Worm (Caenorhabditis elegans) whole organism, late embryonic: ENCODE measurements around the gene C50C3.1.

Experiments
- F13H6.1 ChIP-seq: sonication (generic microtip); optimal IDR thresholded peaks from 2 replicates; lab custom pipeline; 2016; ENCODE audit warnings: missing genetic modification characterization, missing compliant biosample characterization
- K02D7.2 ChIP-seq: sonication (generic microtip); optimal IDR thresholded peaks from 2 replicates; lab custom pipeline; 2017; ENCODE audit warnings: mild to moderate bottlenecking, missing genetic modification characterization, missing compliant biosample characterization
- K09A11.1 ChIP-seq: sonication (generic microtip); optimal IDR thresholded peaks from 2 replicates; lab custom pipeline; 2017; ENCODE audit warnings: antibody characterized with exemption, mild to moderate bottlenecking, missing genetic modification characterization, missing compliant biosample characterization; ENCODE audit not compliant: insufficient read depth
- Y22D7AL.16 ChIP-seq: sonication (generic microtip); optimal IDR thresholded peaks from 2 replicates; lab custom pipeline; 2016; ENCODE audit warnings: missing genetic modification characterization, missing compliant biosample characterization
- ama-1 ChIP-seq: fragments of 150-350 bp; optimal IDR thresholded peaks from 2 replicates; lab custom pipeline; 2014
- ceh-14 ChIP-seq: sonication (generic microtip); optimal IDR thresholded peaks from 2 replicates; lab custom pipeline; 2016; ENCODE audit warnings: missing genotype, missing genetic modification characterization, missing compliant biosample characterization
- ceh-18 ChIP-seq: sonication (generic microtip); optimal IDR thresholded peaks from 2 replicates; lab custom pipeline; 2016; ENCODE audit warnings: missing genetic modification characterization, missing compliant biosample characterization
- ceh-19 ChIP-seq: fragments of 200-800 bp; sonication (Bioruptor generic); optimal IDR thresholded peaks from 2 replicates; lab custom pipeline; 2018; ENCODE audit warnings: mild to moderate bottlenecking, missing genetic modification characterization, missing compliant biosample characterization
- ceh-22 ChIP-seq: sonication (generic microtip); optimal IDR thresholded peaks from 2 replicates; lab custom pipeline; 2017; ENCODE audit warnings: missing biosample characterization, missing genetic modification characterization
- ceh-30 ChIP-seq: fragments of 150-350 bp; optimal IDR thresholded peaks from 2 replicates; lab custom pipeline; 2014; ENCODE audit warnings: missing biosample characterization, missing genetic modification characterization
- ceh-31 ChIP-seq: sonication (generic microtip); optimal IDR thresholded peaks from 2 replicates; lab custom pipeline; 2016; ENCODE audit warnings: missing genetic modification characterization, missing compliant biosample characterization
- ceh-34 ChIP-seq: sonication (generic microtip); optimal IDR thresholded peaks from 2 replicates; lab custom pipeline; 2016; ENCODE audit warnings: mild to moderate bottlenecking, missing genetic modification characterization, missing compliant biosample characterization
- ceh-45 ChIP-seq: fragments of 200-800 bp; sonication (Bioruptor generic); IDR thresholded peaks from 2 replicates; pipeline ENCODE4 v1.3.6; 2022; ENCODE audit warnings: missing genetic modification reagents, missing genetic modification characterization, missing compliant biosample characterization
- ceh-48 ChIP-seq: sonication (generic microtip); optimal IDR thresholded peaks from 2 replicates; lab custom pipeline; 2016; ENCODE audit warnings: missing genetic modification characterization, inconsistent platforms, missing compliant biosample characterization
- dmd-4 ChIP-seq: sonication (generic microtip); optimal IDR thresholded peaks from 2 replicates; lab custom pipeline; 2016; ENCODE audit warnings: borderline replicate concordance, missing genetic modification characterization, missing compliant biosample characterization
- elt-2 ChIP-seq: sonication (generic microtip); optimal IDR thresholded peaks from 2 replicates; lab custom pipeline; 2016; ENCODE audit warnings: missing genetic modification reagents, missing genetic modification characterization, missing compliant biosample characterization
- ets-4 ChIP-seq: sonication (generic microtip); optimal IDR thresholded peaks from 2 replicates; lab custom pipeline; 2016; ENCODE audit warnings: missing genetic modification characterization, missing compliant biosample characterization
- fax-1 ChIP-seq: sonication (generic microtip); optimal IDR thresholded peaks from 2 replicates; lab custom pipeline; 2016; ENCODE audit warnings: missing genotype, missing genetic modification characterization, missing compliant biosample characterization
- hlh-13 ChIP-seq: fragments of 200-800 bp; sonication (Bioruptor generic); optimal IDR thresholded peaks from 2 replicates; lab custom pipeline; 2018; ENCODE audit warnings: mild to moderate bottlenecking, missing genetic modification characterization, missing compliant biosample characterization
- hlh-15 ChIP-seq: sonication (generic microtip); optimal IDR thresholded peaks from 2 replicates; lab custom pipeline; 2016; ENCODE audit warnings: missing genetic modification characterization, missing compliant biosample characterization
- hlh-30 ChIP-seq: sonication (generic microtip); optimal IDR thresholded peaks from 2 replicates; lab custom pipeline; 2017; ENCODE audit warnings: antibody characterized with exemption, missing genetic modification characterization, missing compliant biosample characterization; ENCODE audit not compliant: insufficient read depth
- hlh-6 ChIP-seq: sonication (generic microtip); optimal IDR thresholded peaks from 2 replicates; lab custom pipeline; 2016; ENCODE audit warnings: missing genotype, missing genetic modification characterization, missing compliant biosample characterization
- hlh-8 ChIP-seq: sonication (generic microtip); optimal IDR thresholded peaks from 2 replicates; lab custom pipeline; 2016; ENCODE audit warnings: missing genotype, missing genetic modification characterization, missing compliant biosample characterization
- mec-3 ChIP-seq: sonication (generic microtip); optimal IDR thresholded peaks from 2 replicates; lab custom pipeline; 2016; ENCODE audit warnings: borderline replicate concordance, missing genetic modification characterization, missing compliant biosample characterization
- nfya-1 ChIP-seq: sonication (generic microtip); optimal IDR thresholded peaks from 2 replicates; lab custom pipeline; 2017; ENCODE audit warnings: missing genetic modification characterization, mild to moderate bottlenecking, missing compliant biosample characterization, antibody characterized with exemption, moderate library complexity
- npax-4 ChIP-seq: sonication (generic microtip); optimal IDR thresholded peaks from 2 replicates; lab custom pipeline; 2016; ENCODE audit warnings: missing genetic modification characterization, missing compliant biosample characterization
- pat-9 ChIP-seq: fragments of 200-800 bp; sonication (Bioruptor generic); optimal IDR thresholded peaks from 2 replicates; lab custom pipeline; 2018; ENCODE audit warnings: mild to moderate bottlenecking, missing genetic modification characterization, moderate library complexity, missing compliant biosample characterization
- pha-2 ChIP-seq: sonication (generic microtip); optimal IDR thresholded peaks from 2 replicates; lab custom pipeline; 2017; ENCODE audit warnings: mild to moderate bottlenecking, missing genetic modification characterization, missing compliant biosample characterization
- pros-1 ChIP-seq: fragments of 150-350 bp; optimal IDR thresholded peaks from 2 replicates; lab custom pipeline; 2014; ENCODE audit warnings: missing biosample characterization, missing genetic modification reagents, missing genetic modification characterization
- rnt-1 ChIP-seq: sonication (generic microtip); optimal IDR thresholded peaks from 2 replicates; lab custom pipeline; 2016; ENCODE audit warnings: missing genetic modification characterization, missing compliant biosample characterization
- sdc-2 ChIP-seq: sonication (generic microtip); optimal IDR thresholded peaks from 2 replicates; lab custom pipeline; 2016; ENCODE audit warnings: missing genotype, missing genetic modification characterization, missing compliant biosample characterization
- sox-4 ChIP-seq: sonication (generic microtip); optimal IDR thresholded peaks from 2 replicates; lab custom pipeline; 2017; ENCODE audit warnings: mild to moderate bottlenecking, missing genetic modification characterization, inconsistent platforms, missing compliant biosample characterization
- tbx-2 ChIP-seq: sonication (generic microtip); optimal IDR thresholded peaks from 2 replicates; lab custom pipeline; 2016; ENCODE audit warnings: missing genetic modification characterization, missing compliant biosample characterization
- unc-3 ChIP-seq, 2 experiments: fragments of 200-800 bp in 1 of 2; sonication (Bioruptor generic) in 1 of 2; sonication (generic microtip) in 1 of 2; conservative IDR thresholded peaks in 1 of 2; optimal IDR thresholded peaks in 1 of 2; 2 replicates each; pipeline versions ENCODE4 v1.3.6 to Lab custom; 2016 to 2022; ENCODE audit warnings: missing compliant biosample characterization in 2 of 2, missing genetic modification characterization in 2 of 2, missing genetic modification reagents in 1 of 2
- unc-42 ChIP-seq: sonication (generic microtip); optimal IDR thresholded peaks from 2 replicates; lab custom pipeline; 2016; ENCODE audit warnings: missing genotype, missing genetic modification characterization, missing compliant biosample characterization
- unc-55 ChIP-seq: sonication (generic microtip); optimal IDR thresholded peaks from 2 replicates; lab custom pipeline; 2017; ENCODE audit warnings: missing biosample characterization, missing genetic modification reagents, missing genetic modification characterization
- unc-86 ChIP-seq: sonication (generic microtip); optimal IDR thresholded peaks from 2 replicates; lab custom pipeline; 2016; ENCODE audit warnings: missing genetic modification characterization, missing compliant biosample characterization

The C50C3.1 gene

DNA sequence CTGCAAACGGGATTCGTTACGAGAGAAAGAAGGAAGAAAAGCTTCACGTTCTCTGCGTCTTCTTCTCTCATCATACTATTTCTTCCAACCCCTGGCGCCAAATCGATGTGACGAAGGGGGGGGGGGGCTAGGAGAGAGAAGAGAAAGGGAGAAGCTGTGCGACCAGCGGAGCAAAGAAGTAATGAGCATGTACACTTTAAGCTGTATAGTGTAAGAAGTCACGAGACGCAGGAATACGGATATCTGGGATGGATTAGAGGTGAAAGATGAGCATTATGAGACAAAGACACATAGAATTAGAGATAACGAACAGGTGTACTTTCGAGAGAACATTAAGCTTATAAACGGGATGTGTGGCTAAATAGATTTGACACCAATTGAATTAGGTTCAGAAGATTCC is 10.0 kb downstream of the C50C3.1 start:
- TF ChIP-seq hlh-15 (tag; lab: Kevin White, UChicago) (no peak), npax-4 (tag; lab: Kevin White, UChicago) (no peak), hlh-6 (tag; lab: Kevin White, UChicago) (no peak), nfya-1 (peak; percentile 51), ama-1 (lab: Kevin White, UChicago) (no peak), ceh-45 (GFP tag; lab: Robert Waterston, UW) (no peak), sdc-2 (peak; percentile 42), unc-42 (tag; lab: Kevin White, UChicago) (peak; percentile 83), K02D7.2 (tag; lab: Kevin White, UChicago) (no peak), hlh-30 (tag; lab: Kevin White, UChicago) (peak; percentile 60), unc-55 (GFP tag; lab: Kevin White, UChicago) (peak; percentile 51), dmd-4 (tag; lab: Kevin White, UChicago) (no peak), ceh-19 (peak; percentile 33), Y22D7AL.16 (tag; lab: Kevin White, UChicago) (no peak), ceh-31 (tag; lab: Kevin White, UChicago) (peak; percentile 78), ceh-34 (tag; lab: Kevin White, UChicago) (peak; percentile 63), ceh-14 (tag; lab: Kevin White, UChicago) (peak; percentile 33), ets-4 (no peak), ceh-18 (tag; lab: Kevin White, UChicago) (peak; percentile 68), ceh-48 (peak; percentile 78), mec-3 (no peak), ceh-30 (tag; lab: Kevin White, UChicago) (no peak), rnt-1 (tag; lab: Kevin White, UChicago) (peak; percentile 18), hlh-13 (GFP tag; lab: Kevin White, UChicago) (no peak)

DNA sequence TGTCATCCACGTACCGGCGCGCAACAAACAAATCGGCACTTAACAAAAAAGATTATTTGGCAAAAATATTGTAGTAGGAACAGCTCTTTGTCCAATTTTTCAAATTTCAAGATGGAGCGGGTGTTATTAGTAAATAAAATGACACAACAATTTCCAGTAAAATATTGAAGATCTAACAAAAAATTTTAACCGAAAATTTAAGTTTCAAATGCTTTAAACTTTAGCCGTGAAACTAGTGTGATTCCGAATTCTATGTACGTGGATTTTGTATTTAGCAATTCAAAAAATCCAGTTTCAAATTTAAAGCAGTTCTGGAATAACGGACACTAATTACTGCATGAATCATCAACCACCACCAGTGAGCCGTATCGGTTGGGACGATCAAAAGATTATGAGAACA is 11.0 kb downstream of the C50C3.1 start, which contains the start of gene snb-5:
snb-5 (plus strand) TSS at position 301 of the 400 bp plus-strand sequence.
- TF ChIP-seq K09A11.1 (tag; lab: Kevin White, UChicago) = no peak

DNA sequence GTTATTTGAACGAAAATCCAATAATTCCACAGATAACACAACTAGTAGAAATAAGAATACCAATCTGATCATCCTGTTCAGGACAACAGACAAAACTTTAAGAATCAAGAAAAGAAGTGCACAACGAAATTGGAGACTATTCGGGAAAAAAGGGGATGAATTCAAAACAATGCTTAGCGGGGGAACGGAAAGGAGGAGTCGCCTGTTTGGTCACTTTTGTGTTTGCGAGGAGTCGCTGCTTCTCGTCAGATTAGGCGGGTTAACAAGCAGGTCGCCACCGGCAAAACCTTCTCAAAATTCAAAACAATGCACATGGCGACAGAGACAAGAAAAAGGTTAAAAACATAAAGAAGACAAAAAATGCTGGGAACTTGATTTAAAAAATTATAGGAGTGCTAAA is 18.0 kb downstream of the C50C3.1 start, which contains the start of gene C30A5.10:
C30A5.10 (minus strand) TSS at position 101 of the 400 bp plus-strand sequence.
- TF ChIP-seq pros-1 (tag; lab: Kevin White, UChicago) (no peak), unc-86 (no peak), hlh-8 (tag; lab: Kevin White, UChicago) (no peak), sox-4 (no peak), unc-55 (GFP tag; lab: Kevin White, UChicago) (no peak), dmd-4 (tag; lab: Kevin White, UChicago) (no peak), ceh-31 (tag; lab: Kevin White, UChicago) (no peak), K09A11.1 (tag; lab: Kevin White, UChicago) (no peak), unc-3 (GFP tag; conservative IDR thresholded peaks at IDR 0.05; lab: Robert Waterston, UW) (no peak), unc-3 (tag; optimal IDR thresholded peaks at IDR 0.05; lab: Kevin White, UChicago) (no peak), pat-9 (tag; lab: Kevin White, UChicago) (no peak), F13H6.1 (tag; lab: Kevin White, UChicago) (no peak), ceh-22 (tag; lab: Kevin White, UChicago) (no peak), elt-2 (tag; lab: Kevin White, UChicago) (no peak), tbx-2 (tag; lab: Kevin White, UChicago) (no peak), ceh-19 (no peak), npax-4 (tag; lab: Kevin White, UChicago) (no peak), pha-2 (tag; lab: Kevin White, UChicago) (no peak), fax-1 (tag; lab: Kevin White, UChicago) (no peak)
